Fruit fly (Drosophila melanogaster): ENCODE measurements around the gene CG33322.

The CG33322 gene

dm6 chr2L:20770242-20770769 lies 45.7 kb downstream of the CG33322 start, which contains the start of gene cad (continued):
- TF ChIP-seq Rfx (GFP tag; IDR thresholded peaks at IDR 0.05), result peak; percentile 60
- TF ChIP-seq NfI (GFP tag; optimal IDR thresholded peaks at IDR 0.05), result peak; percentile 22
- TF ChIP-seq Side (GFP tag; optimal IDR thresholded peaks at IDR 0.05), result peak; percentile 1
- TF ChIP-seq CG32772 (GFP tag; IDR thresholded peaks at IDR 0.05), result peak; percentile 80
- TF ChIP-seq Fer1 (GFP tag; optimal IDR thresholded peaks at IDR 0.05), result no peak
- no peak for TF ChIP-seq Rx (GFP tag; IDR thresholded peaks at IDR 0.05)
- no peak for TF ChIP-seq CG9215 (GFP tag; IDR thresholded peaks at IDR 0.05)
- TF ChIP-seq YL-1 (GFP tag; optimal IDR thresholded peaks at IDR 0.05), result no peak
- no peak; the same call in 1 of the 2 replicates for TF ChIP-seq MBD-R2 (GFP tag; IDR thresholded peaks at IDR 0.05)
- peak; percentile 13 for TF ChIP-seq CG15269 (tag; optimal IDR thresholded peaks at IDR 0.05)
- TF ChIP-seq sqz (GFP tag; optimal IDR thresholded peaks at IDR 0.05), result peak; percentile 94
- TF ChIP-seq CG17912 (GFP tag; optimal IDR thresholded peaks at IDR 0.05), result peak; percentile 44
- TF ChIP-seq CG15479 (GFP tag; optimal IDR thresholded peaks at IDR 0.05), result peak; percentile 30
- TF ChIP-seq gro (GFP tag; optimal IDR thresholded peaks at IDR 0.05), result peak; percentile 35
- peak; percentile 55; the same call in 1 of the 3 replicates for TF ChIP-seq sr (GFP tag; IDR thresholded peaks at IDR 0.05)
- TF ChIP-seq BEAF-32 (GFP tag; optimal IDR thresholded peaks at IDR 0.05), result no peak
- no peak for TF ChIP-seq Ptx1 (GFP tag; IDR thresholded peaks at IDR 0.05)
- TF ChIP-seq ato (GFP tag; IDR thresholded peaks at IDR 0.05; ENCODE audit: partially characterized antibody), result peak; percentile 42; the same call in 1 of the 2 replicates
- peak; percentile 31 for TF ChIP-seq ftz-f1 (GFP tag; optimal IDR thresholded peaks at IDR 0.05)
- no peak for TF ChIP-seq CG8944 (GFP tag; optimal IDR thresholded peaks at IDR 0.05)
- TF ChIP-seq Mad (GFP tag; optimal IDR thresholded peaks at IDR 0.05), result no peak
- TF ChIP-seq HLH4C (GFP tag; IDR thresholded peaks at IDR 0.05; ENCODE audit: partially characterized antibody), result 0 out of 3 replicates have a peak, but pooled peaks have one; percentile 32
- peak; percentile 58 for TF ChIP-seq CoRest (tag; optimal IDR thresholded peaks at IDR 0.05)
- TF ChIP-seq CG6813 (GFP tag; optimal IDR thresholded peaks at IDR 0.05), result peak; percentile 63
- peak; percentile 22; the same call in 1 of the 3 replicates for TF ChIP-seq knrl (GFP tag; IDR thresholded peaks at IDR 0.05; ENCODE audit: partially characterized antibody)
- TF ChIP-seq CG4360 (GFP tag; IDR thresholded peaks at IDR 0.05), result peak; percentile 80
- peak; percentile 55; the same call in 1 of the 2 replicates for TF ChIP-seq CG17328 (GFP tag; IDR thresholded peaks at IDR 0.05)
- TF ChIP-seq CG32532 (GFP tag; IDR thresholded peaks at IDR 0.05), result peak; percentile 52; the same call in 1 of the 2 replicates
- TF ChIP-seq ab (GFP tag; optimal IDR thresholded peaks at IDR 0.05), result no peak
- TF ChIP-seq grn (GFP tag; optimal IDR thresholded peaks at IDR 0.05), result peak; percentile 97
- peak; percentile 9 for TF ChIP-seq CG14710 (tag; optimal IDR thresholded peaks at IDR 0.05)
- TF ChIP-seq CG1603 (tag; optimal IDR thresholded peaks at IDR 0.05), result peak; percentile 25
- TF ChIP-seq CG2202 (tag; optimal IDR thresholded peaks at IDR 0.05), result peak; percentile 6
- peak; percentile 61 for TF ChIP-seq lab (GFP tag; optimal IDR thresholded peaks at IDR 0.05)
- peak; percentile 40 for TF ChIP-seq caup (GFP tag; optimal IDR thresholded peaks at IDR 0.05; ENCODE audit: severe bottlenecking)
- peak; percentile 3 for TF ChIP-seq CG12391 (tag; optimal IDR thresholded peaks at IDR 0.05)
- TF ChIP-seq CG11695 (GFP tag; IDR thresholded peaks at IDR 0.05), result no peak
- peak; percentile 92 for TF ChIP-seq Ets97D (GFP tag; optimal IDR thresholded peaks at IDR 0.05)
- TF ChIP-seq nmo (GFP tag; optimal IDR thresholded peaks at IDR 0.05), result peak; percentile 55
- TF ChIP-seq ash1 (GFP tag; optimal IDR thresholded peaks at IDR 0.05), result peak; percentile 53
- TF ChIP-seq Blimp-1 (GFP tag; optimal IDR thresholded peaks at IDR 0.05), result no peak
- no peak for TF ChIP-seq CG15011 (GFP tag; optimal IDR thresholded peaks at IDR 0.05)
- no peak for TF ChIP-seq CG7928 (GFP tag; optimal IDR thresholded peaks at IDR 0.05)
- TF ChIP-seq mirr (GFP tag; optimal IDR thresholded peaks at IDR 0.05), result peak; percentile 22
- peak; percentile 78; the same call in 2 of the 4 replicates for TF ChIP-seq chinmo (GFP tag; IDR thresholded peaks at IDR 0.05; ENCODE audit: partially characterized antibody)
- TF ChIP-seq CG3281 (GFP tag; optimal IDR thresholded peaks at IDR 0.05), result peak; percentile 35
- TF ChIP-seq scrt (GFP tag; optimal IDR thresholded peaks at IDR 0.05), result peak; percentile 9
- TF ChIP-seq CG10321 (GFP tag; IDR thresholded peaks at IDR 0.05), result peak; percentile 99
- TF ChIP-seq HLHmδ (GFP tag; optimal IDR thresholded peaks at IDR 0.05), result peak; percentile 3

Measured in whole organism, embryonic.